Worm (Caenorhabditis elegans) whole organism, young adult: ENCODE data around the gene mmcm-1.

Experiments used
- F22D6.2 ChIP-seq: sonication (generic microtip); optimal IDR thresholded peaks from 2 replicates; lab custom pipeline; 2016; ENCODE audit warnings: mild to moderate bottlenecking, missing genetic modification characterization, missing compliant biosample characterization
- F33H1.4 ChIP-seq: fragments of 200-800 bp; sonication (Bioruptor generic); IDR thresholded peaks from 2 replicates; pipeline ENCODE4 v1.3.6; 2022; ENCODE audit warnings: missing genetic modification reagents, missing genetic modification characterization, missing compliant biosample characterization
- F52B5.7 ChIP-seq: sonication (generic microtip); optimal IDR thresholded peaks from 2 replicates; lab custom pipeline; 2016; ENCODE audit warnings: mild to moderate bottlenecking, missing genetic modification characterization, missing compliant biosample characterization
- K12H6.12 ChIP-seq: fragments of 200-800 bp; sonication (Bioruptor generic); optimal IDR thresholded peaks from 2 replicates; lab custom pipeline; 2018; ENCODE audit warnings: mild to moderate bottlenecking, missing genetic modification characterization, missing compliant biosample characterization
- T07F8.4 ChIP-seq: sonication (generic microtip); optimal IDR thresholded peaks from 2 replicates; lab custom pipeline; 2016; ENCODE audit warnings: mild to moderate bottlenecking, missing genetic modification characterization, moderate library complexity, missing compliant biosample characterization
- Y56A3A.18 ChIP-seq: fragments of 200-800 bp; sonication (Bioruptor generic); IDR thresholded peaks from 2 replicates; pipeline ENCODE4 v1.3.6; 2022; ENCODE audit warnings: missing genetic modification reagents, missing genetic modification characterization, missing compliant biosample characterization
- Y67H2A.10 ChIP-seq: fragments of 200-800 bp; sonication (Bioruptor generic); conservative IDR thresholded peaks from 2 replicates; pipeline ENCODE4 v1.3.6; 2022; ENCODE audit warnings: missing genetic modification reagents, missing genetic modification characterization, missing compliant biosample characterization
- ZK185.1 ChIP-seq: sonication (generic microtip); optimal IDR thresholded peaks from 2 replicates; lab custom pipeline; 2016; ENCODE audit warnings: mild to moderate bottlenecking, missing genetic modification characterization, missing compliant biosample characterization; ENCODE audit not compliant: poor library complexity, severe bottlenecking
- attf-3 ChIP-seq: fragments of 200-800 bp; sonication (Bioruptor generic); conservative IDR thresholded peaks from 2 replicates; pipeline ENCODE4 v1.3.6; 2022; ENCODE audit warnings: missing genetic modification reagents, missing genetic modification characterization, missing compliant biosample characterization
- attf-6 ChIP-seq: fragments of 200-800 bp; sonication (Bioruptor generic); IDR thresholded peaks from 2 replicates; pipeline ENCODE4 v1.3.6; 2022; ENCODE audit warnings: missing genetic modification reagents, missing genetic modification characterization, missing compliant biosample characterization
- ccch-3 ChIP-seq: fragments of 200-800 bp; sonication (Bioruptor generic); optimal IDR thresholded peaks from 2 replicates; lab custom pipeline; 2018; ENCODE audit warnings: mild to moderate bottlenecking, missing genetic modification characterization, missing compliant biosample characterization
- cebp-2 ChIP-seq: fragments of 200-800 bp; sonication (Bioruptor generic); IDR thresholded peaks from 2 replicates; pipeline ENCODE4 v1.3.6; 2022; ENCODE audit warnings: missing genetic modification characterization, missing compliant biosample characterization
- ceh-100 ChIP-seq: fragments of 200-800 bp; sonication (Bioruptor generic); IDR thresholded peaks from 2 replicates; pipeline ENCODE4 v1.3.6; 2022; ENCODE audit warnings: missing genetic modification reagents, missing genetic modification characterization, missing compliant biosample characterization
- ceh-58 ChIP-seq: fragments of 200-800 bp; sonication (Bioruptor generic); IDR thresholded peaks from 2 replicates; pipeline ENCODE4 v1.3.6; 2022; ENCODE audit warnings: missing genetic modification characterization, missing compliant biosample characterization
- chd-7 ChIP-seq: sonication (generic microtip); optimal IDR thresholded peaks from 2 replicates; lab custom pipeline; 2016; ENCODE audit warnings: mild to moderate bottlenecking, missing genetic modification characterization, moderate library complexity, missing compliant biosample characterization
- dpff-1 ChIP-seq: sonication (generic microtip); optimal IDR thresholded peaks from 2 replicates; lab custom pipeline; 2017; ENCODE audit warnings: mild to moderate bottlenecking, missing genetic modification characterization, missing compliant biosample characterization
- ets-4 ChIP-seq: fragments of 200-800 bp; sonication (Bioruptor generic); optimal IDR thresholded peaks from 2 replicates; lab custom pipeline; 2018; ENCODE audit warnings: mild to moderate bottlenecking, missing genetic modification characterization, missing compliant biosample characterization
- hmg-20 ChIP-seq: fragments of 200-800 bp; sonication (Bioruptor generic); IDR thresholded peaks from 2 replicates; pipeline ENCODE4 v1.3.6; 2022; ENCODE audit warnings: missing genetic modification reagents, missing genetic modification characterization, missing compliant biosample characterization
- hsf-1 ChIP-seq: fragments of 200-800 bp; sonication (Bioruptor generic); IDR thresholded peaks from 2 replicates; pipeline ENCODE4 v1.3.6; 2022; ENCODE audit warnings: missing genetic modification reagents, missing genetic modification characterization, missing compliant biosample characterization
- lin-54 ChIP-seq: fragments of 200-800 bp; sonication (Bioruptor generic); optimal IDR thresholded peaks from 2 replicates; lab custom pipeline; 2018; ENCODE audit warnings: mild to moderate bottlenecking, missing genetic modification characterization, missing compliant biosample characterization
- lir-1 ChIP-seq: fragments of 200-800 bp; sonication (Bioruptor generic); conservative IDR thresholded peaks from 2 replicates; pipeline ENCODE4 v1.3.6; 2022; ENCODE audit warnings: missing genetic modification reagents, missing genetic modification characterization, missing compliant biosample characterization
- madf-10 ChIP-seq: sonication (generic microtip); optimal IDR thresholded peaks from 2 replicates; lab custom pipeline; 2016; ENCODE audit warnings: mild to moderate bottlenecking, missing genetic modification characterization, missing compliant biosample characterization
- madf-3 ChIP-seq: fragments of 200-800 bp; sonication (Bioruptor generic); IDR thresholded peaks from 2 replicates; pipeline ENCODE4 v1.3.6; 2022; ENCODE audit warnings: missing genetic modification reagents, missing genetic modification characterization, missing compliant biosample characterization
- madf-6 ChIP-seq: fragments of 200-800 bp; sonication (Bioruptor generic); IDR thresholded peaks from 2 replicates; pipeline ENCODE4 v1.3.6; 2022; ENCODE audit warnings: missing genetic modification reagents, missing genetic modification characterization, missing compliant biosample characterization
- mes-4 ChIP-seq: sonication (generic microtip); optimal IDR thresholded peaks from 2 replicates; lab custom pipeline; 2016; ENCODE audit warnings: missing genotype, missing genetic modification characterization, missing compliant biosample characterization
- nfya-1 ChIP-seq: sonication (generic microtip); optimal IDR thresholded peaks from 2 replicates; lab custom pipeline; 2017; ENCODE audit warnings: antibody characterized with exemption, missing compliant biosample characterization, missing genetic modification characterization, borderline replicate concordance; ENCODE audit not compliant: insufficient read depth
- nfya-2 ChIP-seq: fragments of 200-800 bp; sonication (Bioruptor generic); IDR thresholded peaks from 2 replicates; pipeline ENCODE4 v1.3.6; 2022; ENCODE audit warnings: missing genetic modification reagents, missing genetic modification characterization, missing compliant biosample characterization
- nhr-80 ChIP-seq: sonication (generic microtip); optimal IDR thresholded peaks from 2 replicates; lab custom pipeline; 2016; ENCODE audit warnings: missing genetic modification characterization, missing compliant biosample characterization
- nhr-90 ChIP-seq: sonication (generic microtip); optimal IDR thresholded peaks from 2 replicates; lab custom pipeline; 2016; ENCODE audit warnings: missing genotype, mild to moderate bottlenecking, missing genetic modification characterization, missing compliant biosample characterization
- rcor-1 ChIP-seq: fragments of 200-800 bp; sonication (Bioruptor generic); IDR thresholded peaks from 2 replicates; pipeline ENCODE4 v1.3.6; 2022; ENCODE audit warnings: missing genetic modification reagents, missing genetic modification characterization, missing compliant biosample characterization
- rpc-1 ChIP-seq, 2 experiments: fragments of 150-350 bp in 1 of 2; sonication (generic microtip) in 1 of 2; optimal IDR thresholded peaks; 2 replicates each; lab custom pipeline; 2014 to 2018; ENCODE audit warnings: missing biosample characterization in 1 of 2, missing genetic modification characterization in 1 of 2, missing genetic modification reagents in 1 of 2, missing genotype in 1 of 2
- sdz-38 ChIP-seq: sonication (generic microtip); optimal IDR thresholded peaks from 2 replicates; lab custom pipeline; 2016; ENCODE audit warnings: missing genotype, missing genetic modification characterization, missing compliant biosample characterization
- snpc-1.3 ChIP-seq: sonication (generic microtip); optimal IDR thresholded peaks from 2 replicates; lab custom pipeline; 2017; ENCODE audit warnings: missing genetic modification characterization, mild to moderate bottlenecking, missing compliant biosample characterization, antibody characterized with exemption, moderate library complexity, missing genotype, missing genetic modification reagents; ENCODE audit not compliant: insufficient read depth
- snpc-4 ChIP-seq, 5 experiments: fragments of 150-350 bp in 1 of 5; sonication (generic microtip) in 4 of 5; optimal IDR thresholded peaks; 2 replicates each; lab custom pipeline; 2014 to 2018; ENCODE audit warnings: missing genetic modification characterization in 5 of 5, missing biosample characterization in 3 of 5, antibody characterized with exemption in 2 of 5, mild to moderate bottlenecking in 2 of 5, missing compliant biosample characterization in 2 of 5, missing genotype in 2 of 5, moderate library complexity in 2 of 5, missing genetic modification reagents in 1 of 5
- somi-1 ChIP-seq: fragments of 200-800 bp; sonication (Bioruptor generic); optimal IDR thresholded peaks from 2 replicates; lab custom pipeline; 2018; ENCODE audit warnings: mild to moderate bottlenecking, missing genetic modification characterization, missing compliant biosample characterization
- sptf-2 ChIP-seq: fragments of 200-800 bp; sonication (Bioruptor generic); optimal IDR thresholded peaks from 2 replicates; lab custom pipeline; 2018; ENCODE audit warnings: mild to moderate bottlenecking, missing genetic modification characterization, missing compliant biosample characterization
- tlf-1 ChIP-seq: fragments of 200-800 bp; sonication (Bioruptor generic); optimal IDR thresholded peaks from 2 replicates; lab custom pipeline; 2018; ENCODE audit warnings: mild to moderate bottlenecking, missing genetic modification characterization, missing compliant biosample characterization
- zfh-2 ChIP-seq: fragments of 200-800 bp; sonication (Bioruptor generic); conservative IDR thresholded peaks from 2 replicates; pipeline ENCODE4 v1.3.6; 2022; ENCODE audit warnings: missing genetic modification reagents, missing genetic modification characterization, missing compliant biosample characterization
- ztf-22 ChIP-seq: fragments of 200-800 bp; sonication (Bioruptor generic); optimal IDR thresholded peaks from 2 replicates; lab custom pipeline; 2018; ENCODE audit warnings: mild to moderate bottlenecking, missing genetic modification characterization, moderate library complexity, missing compliant biosample characterization
- ztf-26 ChIP-seq: sonication (generic microtip); optimal IDR thresholded peaks from 2 replicates; lab custom pipeline; 2017; ENCODE audit warnings: missing genetic modification characterization, missing compliant biosample characterization

The mmcm-1 gene

DNA sequence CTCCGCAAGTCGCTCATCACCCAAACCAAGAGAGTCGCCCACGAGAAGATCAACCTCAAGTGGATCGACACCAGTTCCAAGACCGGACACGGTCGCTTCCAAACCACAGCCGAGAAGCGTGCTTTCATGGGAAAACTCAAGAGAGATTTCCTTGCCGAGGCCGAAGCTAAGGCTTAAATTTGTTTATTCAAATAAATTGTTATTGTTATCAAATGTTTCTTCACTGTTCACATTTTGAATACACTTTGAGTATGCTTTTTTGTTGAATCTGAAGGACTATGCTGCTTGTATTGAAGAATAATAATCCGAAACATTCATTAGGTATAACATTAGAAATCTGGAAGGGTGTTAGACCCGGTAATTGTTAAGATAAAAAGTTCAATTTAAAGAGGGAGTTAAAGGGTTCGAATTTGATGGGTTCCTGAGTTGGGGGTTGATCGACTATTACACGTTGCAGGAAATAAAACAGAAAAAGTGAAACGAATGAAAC lies 38.1 kb downstream of the mmcm-1 start (continued):
- TF ChIP-seq ccch-3 (GFP tag; lab: Kevin White, UChicago) (no peak), F33H1.4 (GFP tag; lab: Robert Waterston, UW) (0 out of 2 replicates have a peak, but pooled peaks have one; percentile 21), nhr-80 (tag; lab: Kevin White, UChicago) (no peak), hmg-20 (peak; percentile 66), nfya-1 (tag; lab: Kevin White, UChicago) (no peak), T07F8.4 (tag; lab: Kevin White, UChicago) (peak; percentile 55), Y56A3A.18 (GFP tag; lab: Robert Waterston, UW) (peak; percentile 95), somi-1 (GFP tag; lab: Kevin White, UChicago) (peak; percentile 23), madf-3 (GFP tag; lab: Robert Waterston, UW) (peak; percentile 89), madf-10 (peak; percentile 65), ztf-26 (tag; lab: Kevin White, UChicago) (peak; percentile 62), sdz-38 (tag; lab: Kevin White, UChicago) (no peak), F52B5.7 (tag; lab: Kevin White, UChicago) (peak; percentile 84), dpff-1 (tag; lab: Kevin White, UChicago) (peak; percentile 12), lir-1 (GFP tag; lab: Robert Waterston, UW) (0 out of 2 replicates have a peak, but pooled peaks have one; percentile 26), rcor-1 (peak; percentile 76), sptf-2 (GFP tag; lab: Kevin White, UChicago) (no peak), attf-3 (no peak), lin-54 (GFP tag; lab: Kevin White, UChicago) (peak; percentile 78), nhr-90 (tag; lab: Kevin White, UChicago) (peak; percentile 59), Y67H2A.10 (GFP tag; lab: Robert Waterston, UW) (no peak), snpc-4 (GFP tag; optimal IDR thresholded peaks at IDR 0.05; lab: Kevin White, UChicago) (peak; percentile 8), snpc-4 (tag; optimal IDR thresholded peaks at IDR 0.05; lab: Kevin White, UChicago) (peak in 3 of 4 experiments; percentile 33 to 63 (median 52)), nfya-2 (peak; percentile 87), K12H6.12 (no peak), hsf-1 (GFP tag; lab: Robert Waterston, UW) (peak; percentile 87), ztf-22 (no peak), ets-4 (GFP tag; lab: Kevin White, UChicago) (peak; percentile 77), rpc-1 (optimal IDR thresholded peaks at IDR 0.05; lab: Kevin White, UChicago) (no peak), rpc-1 (tag; optimal IDR thresholded peaks at IDR 0.05; lab: Kevin White, UChicago) (peak; percentile 21), F22D6.2 (tag; lab: Kevin White, UChicago) (no peak), chd-7 (peak; percentile 72), zfh-2 (GFP tag; lab: Robert Waterston, UW) (peak; percentile 67), ceh-100 (GFP tag; lab: Robert Waterston, UW) (peak; percentile 71), mes-4 (tag; lab: Kevin White, UChicago) (peak; percentile 62), tlf-1 (GFP tag; lab: Kevin White, UChicago) (peak; percentile 88), snpc-1.3 (tag; lab: Kevin White, UChicago) (peak; percentile 93), cebp-2 (GFP tag; lab: Robert Waterston, UW) (peak; percentile 73; the same call in 1 of the 2 replicates), ZK185.1 (peak; percentile 51), ceh-58 (GFP tag; lab: Robert Waterston, UW) (peak; percentile 73; the same call in 1 of the 2 replicates), attf-6 (GFP tag; lab: Robert Waterston, UW) (peak; percentile 82), madf-6 (GFP tag; lab: Robert Waterston, UW) (peak; percentile 81)
- TF ChIP-seq, all 124 proteins: peak for 85
